Fruit fly (Drosophila melanogaster): ENCODE data around the gene otu.

dm6 chrX:8481462-8481861, 7.9 kb downstream of the otu start, which contains the start of gene Cp38:
- no peak for TF ChIP-seq EcR (GFP tag; optimal IDR thresholded peaks at IDR 0.05)
- no peak for TF ChIP-seq CG8478 (optimal IDR thresholded peaks at IDR 0.05)
- TF ChIP-seq usp (GFP tag; optimal IDR thresholded peaks at IDR 0.05): no peak
- TF ChIP-seq psq (optimal IDR thresholded peaks at IDR 0.05): no peak
- TF ChIP-seq pan (optimal IDR thresholded peaks at IDR 0.05): no peak
- TF ChIP-seq Dll (optimal IDR thresholded peaks at IDR 0.05): no peak
